Worm (Caenorhabditis elegans) whole organism, L1 larva: ENCODE data around the gene clec-67.

ENCODE experiments used
- C16A3.4 ChIP-seq: fragments of 150-350 bp; optimal IDR thresholded peaks from 2 replicates; lab custom pipeline; 2014; ENCODE audit warnings: missing biosample characterization, missing genetic modification characterization
- Y116A8C.19 ChIP-seq: sonication (generic microtip); optimal IDR thresholded peaks from 2 replicates; lab custom pipeline; 2016; ENCODE audit warnings: missing compliant biosample characterization, missing genetic modification characterization, borderline replicate concordance
- aha-1 ChIP-seq: fragments of 150-350 bp; optimal IDR thresholded peaks from 2 replicates; lab custom pipeline; 2014; ENCODE audit warnings: missing biosample characterization, missing genetic modification characterization
- alr-1 ChIP-seq: fragments of 200-800 bp; sonication (Bioruptor generic); optimal IDR thresholded peaks from 2 replicates; lab custom pipeline; 2018; ENCODE audit warnings: borderline replicate concordance, mild to moderate bottlenecking, missing genetic modification characterization, missing compliant biosample characterization
- ceh-82 ChIP-seq, 3 experiments: fragments of 150-350 bp in 1 of 3; sonication (generic microtip) in 2 of 3; optimal IDR thresholded peaks; 2 replicates each; lab custom pipeline; 2014 to 2017; ENCODE audit warnings: missing biosample characterization in 3 of 3, missing genetic modification characterization in 3 of 3
- efl-1 ChIP-seq, 4 experiments: fragments of 150-350 bp; optimal IDR thresholded peaks in 3 of 4; peaks in 1 of 4; 1 replicate in 1 of 4; 2 replicates in 3 of 4; lab custom pipeline; 2014; ENCODE audit warnings: missing biosample characterization in 2 of 4, missing genetic modification characterization in 2 of 4, missing genetic modification reagents in 2 of 4
- egl-13 ChIP-seq: sonication (generic microtip); optimal IDR thresholded peaks from 2 replicates; lab custom pipeline; 2016; ENCODE audit warnings: missing genotype, missing genetic modification reagents, missing genetic modification characterization, missing compliant biosample characterization
- elt-2 ChIP-seq: sonication (generic microtip); optimal IDR thresholded peaks from 2 replicates; lab custom pipeline; 2016; ENCODE audit warnings: missing genetic modification characterization, mild to moderate bottlenecking, inconsistent platforms, missing compliant biosample characterization, missing genetic modification reagents
- fkh-10 ChIP-seq: sonication (generic microtip); optimal IDR thresholded peaks from 2 replicates; lab custom pipeline; 2017; ENCODE audit warnings: missing biosample characterization, missing genetic modification reagents, missing genetic modification characterization
- irx-1 ChIP-seq: sonication (generic microtip); optimal IDR thresholded peaks from 2 replicates; lab custom pipeline; 2016; ENCODE audit warnings: missing genetic modification characterization, missing compliant biosample characterization
- jun-1 ChIP-seq: fragments of 150-350 bp; optimal IDR thresholded peaks from 2 replicates; lab custom pipeline; 2014; ENCODE audit warnings: missing biosample characterization, missing genetic modification reagents, missing genetic modification characterization
- lin-13 ChIP-seq: fragments of 150-350 bp; optimal IDR thresholded peaks from 2 replicates; lab custom pipeline; 2014; ENCODE audit warnings: missing biosample characterization, missing genetic modification reagents, missing genetic modification characterization
- lin-14 ChIP-seq: fragments of 200-800 bp; sonication (Bioruptor generic); optimal IDR thresholded peaks from 2 replicates; lab custom pipeline; 2018; ENCODE audit warnings: mild to moderate bottlenecking, missing genetic modification characterization, moderate library complexity, missing compliant biosample characterization
- lir-3 ChIP-seq: sonication (generic microtip); optimal IDR thresholded peaks from 2 replicates; lab custom pipeline; 2016; ENCODE audit warnings: mild to moderate bottlenecking, missing genetic modification characterization, moderate library complexity, missing compliant biosample characterization; ENCODE audit not compliant: poor library complexity
- lsy-2 ChIP-seq, 2 experiments: fragments of 150-350 bp; optimal IDR thresholded peaks; 2 replicates each; lab custom pipeline; 2014; ENCODE audit warnings: missing biosample characterization in 2 of 2, missing genetic modification characterization in 2 of 2
- mab-9 ChIP-seq: fragments of 200-800 bp; sonication (Bioruptor generic); IDR thresholded peaks from 2 replicates; pipeline ENCODE4 v1.3.6; 2022; ENCODE audit warnings: missing genetic modification reagents, missing genetic modification characterization, missing compliant biosample characterization
- mef-2 ChIP-seq: fragments of 150-350 bp; optimal IDR thresholded peaks from 2 replicates; lab custom pipeline; 2014; ENCODE audit warnings: missing biosample characterization, missing genetic modification characterization
- nhr-11 ChIP-seq: fragments of 150-350 bp; optimal IDR thresholded peaks from 2 replicates; lab custom pipeline; 2014; ENCODE audit warnings: missing biosample characterization, missing genetic modification characterization
- nhr-19 ChIP-seq: fragments of 200-800 bp; sonication (Bioruptor generic); conservative IDR thresholded peaks from 2 replicates; pipeline ENCODE4 v1.3.6; 2022; ENCODE audit warnings: missing genetic modification characterization, missing compliant biosample characterization
- nhr-20 ChIP-seq: sonication (generic microtip); optimal IDR thresholded peaks from 2 replicates; lab custom pipeline; 2016; ENCODE audit warnings: mild to moderate bottlenecking, missing genetic modification characterization, missing compliant biosample characterization
- nhr-237 ChIP-seq: fragments of 150-350 bp; optimal IDR thresholded peaks from 2 replicates; lab custom pipeline; 2014; ENCODE audit warnings: missing biosample characterization, missing genetic modification characterization
- nhr-47 ChIP-seq: sonication (generic microtip); optimal IDR thresholded peaks from 2 replicates; lab custom pipeline; 2016; ENCODE audit warnings: mild to moderate bottlenecking, missing genetic modification characterization, moderate library complexity, missing compliant biosample characterization
- nhr-84 ChIP-seq: sonication (generic microtip); optimal IDR thresholded peaks from 2 replicates; lab custom pipeline; 2017; ENCODE audit warnings: missing biosample characterization, missing genetic modification characterization
- pax-3 ChIP-seq: fragments of 200-800 bp; sonication (Bioruptor generic); optimal IDR thresholded peaks from 2 replicates; lab custom pipeline; 2018; ENCODE audit warnings: mild to moderate bottlenecking, missing genetic modification characterization, moderate library complexity, missing compliant biosample characterization
- sup-37 ChIP-seq: fragments of 200-800 bp; sonication (Bioruptor generic); optimal IDR thresholded peaks from 2 replicates; lab custom pipeline; 2018; ENCODE audit warnings: mild to moderate bottlenecking, missing genetic modification characterization, missing compliant biosample characterization
- tlp-1 ChIP-seq: fragments of 150-350 bp; optimal IDR thresholded peaks from 2 replicates; lab custom pipeline; 2014; ENCODE audit warnings: missing biosample characterization, missing genetic modification characterization
- unc-130 ChIP-seq: fragments of 150-350 bp; optimal IDR thresholded peaks from 2 replicates; lab custom pipeline; 2017; ENCODE audit warnings: missing biosample characterization, missing genetic modification characterization, inconsistent platforms
- vab-15 ChIP-seq: sonication (generic microtip); optimal IDR thresholded peaks from 2 replicates; lab custom pipeline; 2017; ENCODE audit warnings: missing genotype, mild to moderate bottlenecking, missing genetic modification characterization, missing compliant biosample characterization
- ztf-11 ChIP-seq, 2 experiments: sonication (generic microtip); optimal IDR thresholded peaks; 2 replicates each; lab custom pipeline; 2016 to 2017; ENCODE audit warnings: missing genetic modification characterization in 2 of 2, missing biosample characterization in 1 of 2, missing compliant biosample characterization in 1 of 2
- ztf-4 ChIP-seq: fragments of 150-350 bp; optimal IDR thresholded peaks from 2 replicates; lab custom pipeline; 2014; ENCODE audit warnings: missing biosample characterization, missing genetic modification characterization

Gene clec-67

ce11 chrIV:3904620-3905019 is 17.3 kb upstream of the clec-67 start, which contains the start of gene F56D6.21:
Gene F56D6.21, plus strand, starts transcription at chrIV:3904920.
- TF ChIP-seq sup-37 (GFP tag; lab: Kevin White, UChicago) (no peak), nhr-19 (GFP tag; lab: Robert Waterston, UW) (no peak), C16A3.4 (tag; lab: Kevin White, UChicago) (no peak), elt-2 (tag; lab: Kevin White, UChicago) (no peak)

DNA sequence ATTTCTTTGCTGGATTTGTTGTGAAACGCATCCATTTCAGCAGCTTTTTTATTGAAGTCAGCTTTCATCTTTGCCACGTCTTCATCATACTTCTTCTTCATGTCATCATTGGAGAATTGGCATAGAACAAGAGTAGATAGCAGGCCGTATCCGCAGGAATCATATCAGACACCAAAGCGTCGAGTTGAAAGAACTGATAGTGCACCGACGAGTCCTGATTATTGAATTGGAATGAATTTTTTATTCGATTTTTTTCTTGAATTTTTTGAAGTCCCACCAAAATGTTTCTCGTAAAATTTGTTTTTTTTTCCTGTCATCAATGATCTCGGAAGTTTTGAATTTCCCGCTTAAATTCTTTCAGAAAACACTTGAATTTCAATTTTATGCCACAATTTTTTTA is 15.6 kb upstream of the clec-67 start, which contains the start of gene F56D6.11:
TSS of gene F56D6.11 (minus strand) at position 101 of the 400 bp plus-strand sequence.
- TF ChIP-seq ztf-11 (tag; optimal IDR thresholded peaks at IDR 0.05; lab: Kevin White, UChicago) (no peak), sup-37 (GFP tag; lab: Kevin White, UChicago) (no peak), lir-3 (tag; lab: Kevin White, UChicago) (no peak), fkh-10 (GFP tag; lab: Kevin White, UChicago) (no peak)

ce11 chrIV:3907506-3908188 is 14.3 kb upstream of the clec-67 start, which contains the start of the genes F56D6.22 and F56D6.12:
Gene F56D6.22, minus strand, starts transcription at chrIV:3907606.
Gene F56D6.12, plus strand, starts transcription at chrIV:3908138.
- TF ChIP-seq alr-1 (tag; lab: Kevin White, UChicago), result no peak
- no peak for TF ChIP-seq tlp-1 (tag; lab: Kevin White, UChicago)
- TF ChIP-seq ceh-82 (tag; optimal IDR thresholded peaks at IDR 0.05; lab: Kevin White, UChicago), result no peak
- no peak for TF ChIP-seq nhr-237 (tag; lab: Kevin White, UChicago)
- no peak for TF ChIP-seq unc-130 (tag; lab: Kevin White, UChicago)
- no peak for TF ChIP-seq nhr-11 (tag; lab: Kevin White, UChicago)
- TF ChIP-seq ztf-4 (tag; lab: Kevin White, UChicago), result no peak
- no peak for TF ChIP-seq lin-13
- TF ChIP-seq nhr-20 (tag; lab: Kevin White, UChicago), result no peak
- TF ChIP-seq fkh-10 (GFP tag; lab: Kevin White, UChicago), result no peak
- no peak for TF ChIP-seq egl-13 (tag; lab: Kevin White, UChicago)
- TF ChIP-seq mab-9, result no peak
- no peak for TF ChIP-seq jun-1 (tag; lab: Kevin White, UChicago)
- no peak for TF ChIP-seq lir-3 (tag; lab: Kevin White, UChicago)
- TF ChIP-seq lin-14 (GFP tag; lab: Kevin White, UChicago), result no peak
- TF ChIP-seq Y116A8C.19 (tag; lab: Kevin White, UChicago), result no peak
- TF ChIP-seq nhr-47 (tag; lab: Kevin White, UChicago), result no peak

DNA sequence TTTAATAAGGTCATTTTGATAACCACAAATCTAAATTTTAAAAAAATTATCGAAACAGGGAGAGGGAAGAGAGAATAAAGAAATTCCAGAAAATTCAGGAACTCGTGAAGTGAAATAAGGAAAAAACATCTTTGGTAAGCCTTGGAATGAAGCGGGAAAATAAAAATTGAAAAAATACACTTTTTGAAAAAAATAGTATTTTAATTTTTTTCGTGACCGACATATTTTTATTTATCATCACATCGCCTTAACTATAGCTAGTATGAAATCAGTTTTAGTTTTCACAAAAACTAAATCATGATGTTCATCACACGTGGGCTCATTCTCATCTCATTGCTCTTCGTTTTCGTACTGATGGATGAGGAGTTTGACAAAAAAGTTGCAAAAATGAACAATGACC is 12.9 kb upstream of the clec-67 start, which contains the start of gene F56D6.13:
TSS of gene F56D6.13 (plus strand) at position 301 of the 400 bp plus-strand sequence.
- TF ChIP-seq nhr-84 (no peak), nhr-237 (tag; lab: Kevin White, UChicago) (no peak), nhr-19 (GFP tag; lab: Robert Waterston, UW) (no peak), mef-2 (tag; lab: Kevin White, UChicago) (no peak), jun-1 (tag; lab: Kevin White, UChicago) (no peak), efl-1 (optimal IDR thresholded peaks at IDR 0.05; lab: Kevin White, UChicago) (no peak), efl-1 (GFP tag; optimal IDR thresholded peaks at IDR 0.05 in 1 of 2; lab: Kevin White, UChicago) (no peak), aha-1 (tag; lab: Kevin White, UChicago) (no peak), pax-3 (tag; lab: Kevin White, UChicago) (no peak), vab-15 (tag; lab: Kevin White, UChicago) (no peak), nhr-47 (tag; lab: Kevin White, UChicago) (no peak), irx-1 (tag; lab: Kevin White, UChicago) (no peak), lsy-2 (tag; optimal IDR thresholded peaks at IDR 0.05; lab: Kevin White, UChicago) (no peak), sup-37 (GFP tag; lab: Kevin White, UChicago) (no peak), alr-1 (tag; lab: Kevin White, UChicago) (no peak), unc-130 (tag; lab: Kevin White, UChicago) (no peak)
- TF ChIP-seq, all 84 proteins: peak for 0
